Fruit fly (Drosophila melanogaster) whole organism, pupa: ENCODE data around the gene mRpS22.

Source experiments
- CG15710 ChIP-seq: fragments of 200-800 bp; sonication (Bioruptor generic); optimal IDR thresholded peaks from 2 replicates; lab custom pipeline; 2018; ENCODE audit warnings: missing biosample characterization, mild to moderate bottlenecking, missing genetic modification characterization, moderate library complexity
- CG4496 ChIP-seq: fragments of 200-800 bp; sonication (Bioruptor generic); IDR thresholded peaks from 3 replicates; pipeline ENCODE4 v1.3.6; 2022; ENCODE audit warnings: missing biosample characterization, missing genetic modification characterization
- EcR ChIP-seq: fragments of 200-800 bp; sonication (Bioruptor generic); optimal IDR thresholded peaks from 3 replicates; lab custom pipeline; 2019; ENCODE audit warnings: missing biosample characterization, missing genetic modification characterization, mild to moderate bottlenecking, moderate library complexity, missing genetic modification reagents

dm6 chr3R:27926738-27927215 is 10.1 kb downstream of the mRpS22 start:
- TF ChIP-seq EcR (GFP tag; lab: Kevin White, UChicago) (peak; percentile 62), CG15710 (tag; lab: Kevin White, UChicago) (no peak), CG4496 (GFP tag; lab: Robert Waterston, UW) (no peak)
